Worm (Caenorhabditis elegans) whole organism, late embryonic: ENCODE measurements around the gene K12G11.6.

Experiments
- ama-1 ChIP-seq: fragments of 150-350 bp; optimal IDR thresholded peaks from 2 replicates; lab custom pipeline; 2014
- ceh-24 ChIP-seq: sonication (generic microtip); optimal IDR thresholded peaks from 2 replicates; lab custom pipeline; 2016; ENCODE audit warnings: mild to moderate bottlenecking, missing genetic modification characterization, missing compliant biosample characterization
- hlh-15 ChIP-seq: sonication (generic microtip); optimal IDR thresholded peaks from 2 replicates; lab custom pipeline; 2016; ENCODE audit warnings: missing genetic modification characterization, missing compliant biosample characterization
- nhr-11 ChIP-seq: fragments of 150-350 bp; optimal IDR thresholded peaks from 2 replicates; lab custom pipeline; 2014; ENCODE audit warnings: missing biosample characterization, missing genetic modification characterization
- pha-2 ChIP-seq: sonication (generic microtip); optimal IDR thresholded peaks from 2 replicates; lab custom pipeline; 2017; ENCODE audit warnings: mild to moderate bottlenecking, missing genetic modification characterization, missing compliant biosample characterization
- rnt-1 ChIP-seq: sonication (generic microtip); optimal IDR thresholded peaks from 2 replicates; lab custom pipeline; 2016; ENCODE audit warnings: missing genetic modification characterization, missing compliant biosample characterization

ce11 chrV:11844828-11845227, 49.3 kb upstream of the K12G11.6 start:
- TF ChIP-seq ceh-24 = no peak
- TF ChIP-seq hlh-15 (tag; lab: Kevin White, UChicago) = no peak
- no peak for TF ChIP-seq pha-2
- TF ChIP-seq rnt-1 (tag; lab: Kevin White, UChicago) = peak; percentile 13
- TF ChIP-seq nhr-11 (tag; lab: Kevin White, UChicago) = no peak
- no peak for TF ChIP-seq ama-1 (lab: Kevin White, UChicago)
